Fruit fly (Drosophila melanogaster): ENCODE measurements around the gene Mnt.
A peak's percentile ranks its signal among the peaks of the same experiment; 100 is the strongest.

Mnt gene

DNA sequence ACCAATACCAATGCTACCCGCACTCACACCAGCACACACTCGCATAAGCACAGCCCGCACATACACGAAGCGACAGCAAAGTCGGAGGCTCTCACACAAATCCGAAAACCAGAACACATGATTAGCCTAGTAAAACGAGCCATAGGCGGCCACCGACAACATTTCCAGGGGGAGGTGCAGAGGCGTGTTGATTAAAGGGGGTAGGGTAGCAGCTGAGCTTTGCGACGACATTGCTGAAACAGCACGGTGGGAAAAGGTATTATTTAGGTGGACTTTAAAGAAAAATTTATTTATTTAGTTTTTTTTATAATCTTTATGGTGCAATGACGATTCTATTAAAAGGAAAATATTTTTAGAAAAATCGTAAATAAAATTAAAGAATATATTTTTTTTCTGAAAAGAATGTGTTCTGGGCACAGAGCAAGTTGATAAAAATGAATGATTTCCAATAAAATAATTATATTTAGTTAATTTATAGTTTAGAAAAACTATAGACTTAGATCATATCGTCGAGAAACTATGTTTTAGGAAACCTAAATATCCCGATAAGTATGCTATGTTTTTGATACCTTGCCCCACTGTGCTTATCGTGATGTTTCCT is 72.4 kb downstream of the Mnt start (continued):
- TF ChIP-seq cato (GFP tag; optimal IDR thresholded peaks at IDR 0.05; ENCODE audit: borderline replicate concordance) (peak; percentile 66), ranshi (GFP tag; IDR thresholded peaks at IDR 0.05) (peak; percentile 67; the same call in 1 of the 2 replicates), CG6654 (GFP tag; optimal IDR thresholded peaks at IDR 0.05) (peak; percentile 72), CG8765 (GFP tag; IDR thresholded peaks at IDR 0.05) (0 out of 2 replicates have a peak, but pooled peaks have one; percentile 27), knrl (GFP tag; IDR thresholded peaks at IDR 0.05; ENCODE audit: partially characterized antibody) (no peak), Deaf1 (tag; optimal IDR thresholded peaks at IDR 0.05) (peak; percentile 47), CG18476 (GFP tag; optimal IDR thresholded peaks at IDR 0.05) (peak; percentile 59), CG9437 (GFP tag; optimal IDR thresholded peaks at IDR 0.05) (peak; percentile 91), ato (GFP tag; IDR thresholded peaks at IDR 0.05; ENCODE audit: partially characterized antibody) (no peak), Lpt (GFP tag; optimal IDR thresholded peaks at IDR 0.05) (no peak), TFAM (GFP tag; optimal IDR thresholded peaks at IDR 0.05) (no peak), CG8089 (GFP tag; optimal IDR thresholded peaks at IDR 0.05) (no peak), Ets97D (GFP tag; optimal IDR thresholded peaks at IDR 0.05) (no peak), zen (tag; optimal IDR thresholded peaks at IDR 0.05) (peak; percentile 50), salm (tag; optimal IDR thresholded peaks at IDR 0.05) (peak; percentile 65), so (GFP tag; IDR thresholded peaks at IDR 0.05) (peak; percentile 44; the same call in 1 of the 3 replicates), chif (GFP tag; optimal IDR thresholded peaks at IDR 0.05) (peak; percentile 11 to 34), slou (GFP tag; optimal IDR thresholded peaks at IDR 0.05) (peak; percentile 72), CG11696 (GFP tag; IDR thresholded peaks at IDR 0.05) (peak; percentile 53), CG14667 (GFP tag; IDR thresholded peaks at IDR 0.05) (peak; percentile 70), nmo (GFP tag; optimal IDR thresholded peaks at IDR 0.05) (peak; percentile 95), pnt (GFP tag; optimal IDR thresholded peaks at IDR 0.05) (peak; percentile 37), ham (GFP tag; IDR thresholded peaks at IDR 0.05) (peak; percentile 32; the same call in 1 of the 2 replicates), jigr1 (GFP tag; IDR thresholded peaks at IDR 0.05) (peak; percentile 72; the same call in 2 of the 3 replicates), CG13894 (tag; optimal IDR thresholded peaks at IDR 0.05) (no peak), CG15514 (GFP tag; optimal IDR thresholded peaks at IDR 0.05) (peak; percentile 39), Aef1 (GFP tag; IDR thresholded peaks at IDR 0.05) (peak; percentile 75; the same call in 2 of the 3 replicates), CG6175 (GFP tag; IDR thresholded peaks at IDR 0.05) (peak; percentile 59), CG12769 (tag; optimal IDR thresholded peaks at IDR 0.05) (no peak), CG13296 (GFP tag; optimal IDR thresholded peaks at IDR 0.05) (peak; percentile 85), NK7.1 (GFP tag; optimal IDR thresholded peaks at IDR 0.05) (no peak), CG2678 (tag; optimal IDR thresholded peaks at IDR 0.05) (peak; percentile 95), Hand (GFP tag; optimal IDR thresholded peaks at IDR 0.05) (peak; percentile 83), hth (optimal IDR thresholded peaks at IDR 0.05) (no peak), abd-A (tag; optimal IDR thresholded peaks at IDR 0.05) (peak; percentile 74), dysf (GFP tag; IDR thresholded peaks at IDR 0.05) (peak; percentile 85), CG1233 (GFP tag; optimal IDR thresholded peaks at IDR 0.05) (peak; percentile 85), eve (GFP tag; optimal IDR thresholded peaks at IDR 0.05) (peak in 1 of 2 experiments; percentile 88), CG16815 (GFP tag; optimal IDR thresholded peaks at IDR 0.05) (peak; percentile 78), trh (GFP tag; optimal IDR thresholded peaks at IDR 0.05) (peak; percentile 54), crc (GFP tag; optimal IDR thresholded peaks at IDR 0.05) (no peak), CG14441 (GFP tag; IDR thresholded peaks at IDR 0.05) (peak; percentile 81), pros (GFP tag; optimal IDR thresholded peaks at IDR 0.05) (no peak), ERR (GFP tag; optimal IDR thresholded peaks at IDR 0.05) (no peak), Awh (GFP tag; IDR thresholded peaks at IDR 0.05) (peak; percentile 49; the same call in 1 of the 2 replicates), lab (GFP tag; optimal IDR thresholded peaks at IDR 0.05) (peak; percentile 80), Vsx1 (GFP tag; optimal IDR thresholded peaks at IDR 0.05) (peak; percentile 98), emc (GFP tag; optimal IDR thresholded peaks at IDR 0.05) (no peak), prd (optimal IDR thresholded peaks at IDR 0.05) (no peak), prd (GFP tag; IDR thresholded peaks at IDR 0.05) (peak; percentile 85)
